Worm (Caenorhabditis elegans) whole organism, L2 larva: ENCODE measurements around the gene vha-11.

Source experiments
- C34F6.9 ChIP-seq: fragments of 150-350 bp; optimal IDR thresholded peaks from 2 replicates; lab custom pipeline; 2014; ENCODE audit warnings: missing biosample characterization, missing genetic modification characterization
- F13H6.1 ChIP-seq: sonication (generic microtip); optimal IDR thresholded peaks from 2 replicates; lab custom pipeline; 2016; ENCODE audit warnings: missing genetic modification characterization, missing compliant biosample characterization
- R02D3.7 ChIP-seq: fragments of 150-350 bp; optimal IDR thresholded peaks from 2 replicates; lab custom pipeline; 2014; ENCODE audit warnings: missing biosample characterization, missing genetic modification characterization
- Y55F3AM.14 ChIP-seq: fragments of 200-800 bp; sonication (Bioruptor generic); optimal IDR thresholded peaks from 2 replicates; lab custom pipeline; 2018; ENCODE audit warnings: mild to moderate bottlenecking, missing genetic modification characterization, missing compliant biosample characterization
- ZK546.5 ChIP-seq: sonication (generic microtip); optimal IDR thresholded peaks from 2 replicates; lab custom pipeline; 2017; ENCODE audit warnings: missing biosample characterization, missing genetic modification characterization
- alr-1 ChIP-seq: fragments of 150-350 bp; optimal IDR thresholded peaks from 2 replicates; lab custom pipeline; 2014; ENCODE audit warnings: missing biosample characterization, missing genetic modification characterization
- aly-2 ChIP-seq: fragments of 150-350 bp; optimal IDR thresholded peaks from 2 replicates; lab custom pipeline; 2014; ENCODE audit warnings: missing biosample characterization, missing genetic modification characterization
- ama-1 ChIP-seq: fragments of 150-350 bp; optimal IDR thresholded peaks from 2 replicates; lab custom pipeline; 2018; ENCODE audit warnings: inconsistent platforms
- blmp-1 ChIP-seq: sonication (generic microtip); optimal IDR thresholded peaks from 2 replicates; lab custom pipeline; 2017; ENCODE audit warnings: missing genetic modification characterization, mild to moderate bottlenecking, missing compliant biosample characterization, antibody characterized with exemption, moderate library complexity; ENCODE audit not compliant: insufficient read depth
- ceh-16 ChIP-seq: fragments of 150-350 bp; optimal IDR thresholded peaks from 2 replicates; lab custom pipeline; 2014; ENCODE audit warnings: missing biosample characterization, missing genetic modification characterization
- ceh-82 ChIP-seq: fragments of 150-350 bp; optimal IDR thresholded peaks from 2 replicates; lab custom pipeline; 2014; ENCODE audit warnings: missing biosample characterization, missing genetic modification characterization
- crh-2 ChIP-seq: sonication (generic microtip); optimal IDR thresholded peaks from 2 replicates; lab custom pipeline; 2017; ENCODE audit warnings: missing biosample characterization, missing genetic modification characterization
- dmd-4 ChIP-seq: sonication (generic microtip); optimal IDR thresholded peaks from 2 replicates; lab custom pipeline; 2017; ENCODE audit warnings: missing biosample characterization, missing genetic modification characterization
- egl-27 ChIP-seq: sonication (generic microtip); optimal IDR thresholded peaks from 3 replicates; lab custom pipeline; 2017; ENCODE audit warnings: missing biosample characterization, missing genetic modification reagents, missing genetic modification characterization
- elt-1 ChIP-seq: fragments of 150-350 bp; optimal IDR thresholded peaks from 2 replicates; lab custom pipeline; 2014; ENCODE audit warnings: missing biosample characterization, missing genetic modification characterization
- elt-3 ChIP-seq: sonication (generic microtip); optimal IDR thresholded peaks from 2 replicates; lab custom pipeline; 2017; ENCODE audit warnings: missing biosample characterization, missing genetic modification characterization
- fos-1 ChIP-seq: fragments of 150-350 bp; optimal IDR thresholded peaks from 2 replicates; lab custom pipeline; 2014; ENCODE audit warnings: missing biosample characterization, missing genetic modification characterization
- gmeb-1 ChIP-seq: fragments of 150-350 bp; optimal IDR thresholded peaks from 2 replicates; lab custom pipeline; 2014; ENCODE audit warnings: missing biosample characterization, missing genetic modification characterization
- lin-11 ChIP-seq: fragments of 150-350 bp; sonication (generic microtip); optimal IDR thresholded peaks from 2 replicates; lab custom pipeline; 2014; ENCODE audit warnings: missing biosample characterization, missing genetic modification characterization, inconsistent platforms, mixed read lengths
- lin-13 ChIP-seq: fragments of 150-350 bp; optimal IDR thresholded peaks from 2 replicates; lab custom pipeline; 2014; ENCODE audit warnings: missing biosample characterization, missing genetic modification reagents, missing genetic modification characterization
- lin-39 ChIP-seq: fragments of 150-350 bp; optimal IDR thresholded peaks from 2 replicates; lab custom pipeline; 2014; ENCODE audit warnings: missing biosample characterization, missing genetic modification reagents, missing genetic modification characterization
- lsy-2 ChIP-seq, 2 experiments: fragments of 150-350 bp in 1 of 2; sonication (generic microtip) in 1 of 2; optimal IDR thresholded peaks; 2 replicates each; lab custom pipeline; 2014 to 2017; ENCODE audit warnings: missing biosample characterization in 2 of 2, missing genetic modification characterization in 2 of 2
- mab-5 ChIP-seq: fragments of 150-350 bp; optimal IDR thresholded peaks from 2 replicates; lab custom pipeline; 2014; ENCODE audit warnings: missing biosample characterization, missing genetic modification characterization
- mbf-1 ChIP-seq: sonication (generic microtip); optimal IDR thresholded peaks from 2 replicates; lab custom pipeline; 2017; ENCODE audit warnings: missing biosample characterization, missing genetic modification characterization
- mdl-1 ChIP-seq, 2 experiments: fragments of 150-350 bp in 1 of 2; sonication (generic microtip) in 1 of 2; optimal IDR thresholded peaks; 2 replicates each; lab custom pipeline; 2017; ENCODE audit warnings: missing biosample characterization in 2 of 2, missing genetic modification characterization in 2 of 2
- nhr-10 ChIP-seq: sonication (generic microtip); optimal IDR thresholded peaks from 2 replicates; lab custom pipeline; 2017; ENCODE audit warnings: missing biosample characterization, missing genetic modification characterization
- nhr-11 ChIP-seq: fragments of 150-350 bp; optimal IDR thresholded peaks from 2 replicates; lab custom pipeline; 2014; ENCODE audit warnings: missing biosample characterization, missing genetic modification characterization
- nhr-12 ChIP-seq: fragments of 150-350 bp; optimal IDR thresholded peaks from 2 replicates; lab custom pipeline; 2014; ENCODE audit warnings: missing biosample characterization, missing genetic modification characterization
- nhr-129 ChIP-seq: fragments of 150-350 bp; optimal IDR thresholded peaks from 2 replicates; lab custom pipeline; 2014; ENCODE audit warnings: missing biosample characterization, missing genetic modification characterization
- nhr-21 ChIP-seq: fragments of 150-350 bp; optimal IDR thresholded peaks from 2 replicates; lab custom pipeline; 2014; ENCODE audit warnings: missing biosample characterization, missing genetic modification characterization
- nhr-23 ChIP-seq: fragments of 150-350 bp; optimal IDR thresholded peaks from 2 replicates; lab custom pipeline; 2014; ENCODE audit warnings: missing biosample characterization, missing genetic modification reagents, missing genetic modification characterization
- nhr-237 ChIP-seq: fragments of 150-350 bp; optimal IDR thresholded peaks from 2 replicates; lab custom pipeline; 2014; ENCODE audit warnings: missing biosample characterization, missing genetic modification characterization
- nhr-25 ChIP-seq: fragments of 150-350 bp; sonication (generic microtip); optimal IDR thresholded peaks from 3 replicates; lab custom pipeline; 2014; ENCODE audit warnings: missing biosample characterization, missing genetic modification characterization
- nhr-6 ChIP-seq: fragments of 150-350 bp; optimal IDR thresholded peaks from 2 replicates; lab custom pipeline; 2014; ENCODE audit warnings: missing biosample characterization, missing genetic modification characterization
- nhr-77 ChIP-seq: fragments of 150-350 bp; optimal IDR thresholded peaks from 2 replicates; lab custom pipeline; 2014; ENCODE audit warnings: missing biosample characterization, missing genetic modification characterization
- peb-1 ChIP-seq: fragments of 150-350 bp; optimal IDR thresholded peaks from 2 replicates; lab custom pipeline; 2014; ENCODE audit warnings: missing biosample characterization, missing genetic modification characterization
- sem-4 ChIP-seq: fragments of 150-350 bp; optimal IDR thresholded peaks from 2 replicates; lab custom pipeline; 2014; ENCODE audit warnings: missing biosample characterization, missing genetic modification reagents, missing genetic modification characterization
- skn-1 ChIP-seq: sonication (generic microtip); optimal IDR thresholded peaks from 2 replicates; lab custom pipeline; 2017; ENCODE audit warnings: missing biosample characterization, missing genetic modification characterization
- sma-3 ChIP-seq: sonication (generic microtip); optimal IDR thresholded peaks from 2 replicates; lab custom pipeline; 2016; ENCODE audit warnings: missing genetic modification reagents, missing genetic modification characterization, missing compliant biosample characterization
- sma-9 ChIP-seq, 2 experiments: fragments of 150-350 bp in 1 of 2; sonication (generic microtip) in 1 of 2; optimal IDR thresholded peaks; 2 replicates each; lab custom pipeline; 2014 to 2016; ENCODE audit warnings: missing genetic modification characterization in 2 of 2, mild to moderate bottlenecking in 1 of 2, missing biosample characterization in 1 of 2, missing compliant biosample characterization in 1 of 2, missing genetic modification reagents in 1 of 2, moderate library complexity in 1 of 2
- snpc-4 ChIP-seq: fragments of 150-350 bp; optimal IDR thresholded peaks from 2 replicates; lab custom pipeline; 2014; ENCODE audit warnings: missing biosample characterization, missing genetic modification characterization
- unc-39 ChIP-seq: fragments of 150-350 bp; optimal IDR thresholded peaks from 2 replicates; lab custom pipeline; 2014; ENCODE audit warnings: missing biosample characterization, missing genetic modification characterization
- unc-55 ChIP-seq: fragments of 150-350 bp; sonication (generic microtip); optimal IDR thresholded peaks from 3 replicates; lab custom pipeline; 2014; ENCODE audit warnings: missing biosample characterization, missing genetic modification reagents, missing genetic modification characterization
- unc-62 ChIP-seq: fragments of 150-350 bp; optimal IDR thresholded peaks from 2 replicates; lab custom pipeline; 2014; ENCODE audit warnings: missing biosample characterization, missing genetic modification reagents, missing genetic modification characterization
- zag-1 ChIP-seq: fragments of 150-350 bp; optimal IDR thresholded peaks from 2 replicates; lab custom pipeline; 2014; ENCODE audit warnings: missing biosample characterization, missing genetic modification characterization
- ztf-1 ChIP-seq: fragments of 200-800 bp; sonication (Bioruptor generic); conservative IDR thresholded peaks from 2 replicates; pipeline ENCODE4 v1.3.6; 2022; ENCODE audit warnings: missing genetic modification characterization, missing compliant biosample characterization
- ztf-11 ChIP-seq: sonication (generic microtip); optimal IDR thresholded peaks from 2 replicates; lab custom pipeline; 2017; ENCODE audit warnings: missing biosample characterization, missing genetic modification characterization
- ztf-4 ChIP-seq: fragments of 150-350 bp; optimal IDR thresholded peaks from 2 replicates; lab custom pipeline; 2014; ENCODE audit warnings: missing biosample characterization, missing genetic modification characterization

vha-11 gene

ce11 chrIV:2313721-2314683 lies at the start of gene vha-11:
Gene vha-11, minus strand, starts transcription at chrIV:2314567.
- peak; percentile 57 for TF ChIP-seq ama-1 (lab: Kevin White, UChicago)
- TF ChIP-seq unc-55 (GFP tag; lab: Kevin White, UChicago), result peak; percentile 4
- no peak for TF ChIP-seq sem-4
- TF ChIP-seq elt-1 (tag; lab: Kevin White, UChicago), result no peak
- no peak for TF ChIP-seq nhr-129 (tag; lab: Kevin White, UChicago)
- TF ChIP-seq aly-2 (tag; lab: Kevin White, UChicago), result no peak
- TF ChIP-seq, all 48 proteins: peak for 2

- TF ChIP-seq lin-39 (tag; lab: Kevin White, UChicago) (no peak), nhr-237 (tag; lab: Kevin White, UChicago) (no peak), snpc-4 (tag; lab: Kevin White, UChicago) (peak; percentile 29), unc-55 (GFP tag; lab: Kevin White, UChicago) (peak; percentile 61), fos-1 (no peak), elt-1 (tag; lab: Kevin White, UChicago) (no peak), nhr-6 (tag; lab: Kevin White, UChicago) (no peak), ztf-11 (tag; lab: Kevin White, UChicago) (no peak), mab-5 (tag; lab: Kevin White, UChicago) (no peak), nhr-23 (tag; lab: Kevin White, UChicago) (no peak), sma-3 (GFP tag; lab: Kevin White, UChicago) (peak; percentile 47), crh-2 (tag; lab: Kevin White, UChicago) (peak; percentile 35), nhr-25 (tag; lab: Kevin White, UChicago) (peak; percentile 31), egl-27 (tag; lab: Kevin White, UChicago) (no peak), alr-1 (tag; lab: Kevin White, UChicago) (no peak), nhr-12 (tag; lab: Kevin White, UChicago) (no peak), unc-62 (GFP tag; lab: Kevin White, UChicago) (no peak), gmeb-1 (tag; lab: Kevin White, UChicago) (peak; percentile 72), Y55F3AM.14 (GFP tag; lab: Kevin White, UChicago) (no peak), ZK546.5 (tag; lab: Kevin White, UChicago) (no peak), nhr-21 (tag; lab: Kevin White, UChicago) (no peak), F13H6.1 (tag; lab: Kevin White, UChicago) (peak; percentile 38), unc-39 (tag; lab: Kevin White, UChicago) (no peak), peb-1 (tag; lab: Kevin White, UChicago) (no peak), lin-13 (GFP tag; lab: Kevin White, UChicago) (peak; percentile 55), lin-11 (no peak), ceh-16 (no peak), nhr-129 (tag; lab: Kevin White, UChicago) (no peak), dmd-4 (tag; lab: Kevin White, UChicago) (peak; percentile 8), nhr-11 (tag; lab: Kevin White, UChicago) (no peak), skn-1 (tag; lab: Kevin White, UChicago) (no peak), ama-1 (lab: Kevin White, UChicago) (no peak), sma-9 (GFP tag; optimal IDR thresholded peaks at IDR 0.05; lab: Kevin White, UChicago) (no peak), sma-9 (tag; optimal IDR thresholded peaks at IDR 0.05; lab: Kevin White, UChicago) (no peak), zag-1 (tag; lab: Kevin White, UChicago) (no peak), nhr-10 (tag; lab: Kevin White, UChicago) (no peak), lsy-2 (tag; optimal IDR thresholded peaks at IDR 0.05; lab: Kevin White, UChicago) (peak; percentile 72 to 84), mdl-1 (tag; optimal IDR thresholded peaks at IDR 0.05; lab: Kevin White, UChicago) (no peak), C34F6.9 (peak; percentile 49), R02D3.7 (tag; lab: Kevin White, UChicago) (no peak), ztf-4 (no peak), ceh-82 (tag; lab: Kevin White, UChicago) (no peak), mbf-1 (tag; lab: Kevin White, UChicago) (no peak), sem-4 (no peak), elt-3 (no peak), aly-2 (tag; lab: Kevin White, UChicago) (no peak), ztf-1 (no peak), nhr-77 (tag; lab: Kevin White, UChicago) (no peak), blmp-1 (tag; lab: Kevin White, UChicago) (no peak)
These were observed 34.5 kb upstream of the vha-11 start, which contains the start of the genes ppgn-1 and tftc-1 for ce11 chrIV:2348862-2349321. Gene ppgn-1, minus strand, starts transcription at chrIV:2348912. Gene tftc-1, plus strand, starts transcription at chrIV:2349271.
